Worm (Caenorhabditis elegans) whole organism, young adult: ENCODE results near the gene cpt-2.

Experiments used
- C06A6.2 ChIP-seq: fragments of 200-800 bp; sonication (Bioruptor generic); conservative IDR thresholded peaks from 2 replicates; pipeline ENCODE4 v1.3.6; 2022; ENCODE audit warnings: missing genetic modification characterization, missing compliant biosample characterization
- F10E7.11 ChIP-seq: sonication (generic microtip); optimal IDR thresholded peaks from 2 replicates; lab custom pipeline; 2017; ENCODE audit warnings: mild to moderate bottlenecking, missing genetic modification characterization, moderate library complexity, missing compliant biosample characterization
- F33H1.4 ChIP-seq: fragments of 200-800 bp; sonication (Bioruptor generic); IDR thresholded peaks from 2 replicates; pipeline ENCODE4 v1.3.6; 2022; ENCODE audit warnings: missing genetic modification reagents, missing genetic modification characterization, missing compliant biosample characterization
- Y56A3A.18 ChIP-seq: fragments of 200-800 bp; sonication (Bioruptor generic); IDR thresholded peaks from 2 replicates; pipeline ENCODE4 v1.3.6; 2022; ENCODE audit warnings: missing genetic modification reagents, missing genetic modification characterization, missing compliant biosample characterization
- attf-3 ChIP-seq: fragments of 200-800 bp; sonication (Bioruptor generic); conservative IDR thresholded peaks from 2 replicates; pipeline ENCODE4 v1.3.6; 2022; ENCODE audit warnings: missing genetic modification reagents, missing genetic modification characterization, missing compliant biosample characterization
- attf-6 ChIP-seq: fragments of 200-800 bp; sonication (Bioruptor generic); IDR thresholded peaks from 2 replicates; pipeline ENCODE4 v1.3.6; 2022; ENCODE audit warnings: missing genetic modification reagents, missing genetic modification characterization, missing compliant biosample characterization
- ccch-3 ChIP-seq: fragments of 200-800 bp; sonication (Bioruptor generic); optimal IDR thresholded peaks from 2 replicates; lab custom pipeline; 2018; ENCODE audit warnings: mild to moderate bottlenecking, missing genetic modification characterization, missing compliant biosample characterization
- cebp-1 ChIP-seq, 2 experiments: fragments of 200-800 bp in 1 of 2; sonication (Bioruptor generic) in 1 of 2; sonication (generic microtip) in 1 of 2; IDR thresholded peaks in 1 of 2; optimal IDR thresholded peaks in 1 of 2; 2 replicates each; pipeline versions ENCODE4 v1.3.6 to Lab custom; 2017 to 2022; ENCODE audit warnings: missing compliant biosample characterization in 2 of 2, missing genetic modification characterization in 2 of 2, mild to moderate bottlenecking in 1 of 2, missing genetic modification reagents in 1 of 2, moderate library complexity in 1 of 2
- ceh-91 ChIP-seq: fragments of 200-800 bp; sonication (Bioruptor generic); IDR thresholded peaks from 2 replicates; pipeline ENCODE4 v1.3.6; 2022; ENCODE audit warnings: missing genetic modification reagents, missing genetic modification characterization, missing compliant biosample characterization
- dpff-1 ChIP-seq: sonication (generic microtip); optimal IDR thresholded peaks from 2 replicates; lab custom pipeline; 2017; ENCODE audit warnings: mild to moderate bottlenecking, missing genetic modification characterization, missing compliant biosample characterization
- egl-44 ChIP-seq: fragments of 200-800 bp; sonication (Bioruptor generic); IDR thresholded peaks from 2 replicates; pipeline ENCODE4 v1.3.6; 2022; ENCODE audit warnings: missing genetic modification reagents, missing genetic modification characterization, missing compliant biosample characterization
- fkh-3 ChIP-seq: sonication (generic microtip); optimal IDR thresholded peaks from 2 replicates; lab custom pipeline; 2016; ENCODE audit warnings: mild to moderate bottlenecking, missing genetic modification characterization, missing compliant biosample characterization
- hmg-1.2 ChIP-seq: fragments of 200-800 bp; sonication (Bioruptor generic); IDR thresholded peaks from 2 replicates; pipeline ENCODE4 v1.3.6; 2022; ENCODE audit warnings: missing genetic modification reagents, missing genetic modification characterization, missing compliant biosample characterization
- hmg-20 ChIP-seq: fragments of 200-800 bp; sonication (Bioruptor generic); IDR thresholded peaks from 2 replicates; pipeline ENCODE4 v1.3.6; 2022; ENCODE audit warnings: missing genetic modification reagents, missing genetic modification characterization, missing compliant biosample characterization
- lin-26 ChIP-seq: fragments of 200-800 bp; sonication (Bioruptor generic); IDR thresholded peaks from 2 replicates; pipeline ENCODE4 v1.3.6; 2022; ENCODE audit warnings: missing genetic modification reagents, missing genetic modification characterization, missing compliant biosample characterization
- lin-40 ChIP-seq: sonication (generic microtip); optimal IDR thresholded peaks from 2 replicates; lab custom pipeline; 2016; ENCODE audit warnings: missing genetic modification characterization, mild to moderate bottlenecking, missing compliant biosample characterization, missing genotype, missing genetic modification reagents
- lir-1 ChIP-seq: fragments of 200-800 bp; sonication (Bioruptor generic); conservative IDR thresholded peaks from 2 replicates; pipeline ENCODE4 v1.3.6; 2022; ENCODE audit warnings: missing genetic modification reagents, missing genetic modification characterization, missing compliant biosample characterization
- mcd-1 ChIP-seq: fragments of 200-800 bp; sonication (Bioruptor generic); IDR thresholded peaks from 2 replicates; pipeline ENCODE4 v1.3.6; 2022; ENCODE audit warnings: missing genetic modification reagents, missing genetic modification characterization, missing compliant biosample characterization
- mxl-1 ChIP-seq: sonication (generic microtip); optimal IDR thresholded peaks from 2 replicates; lab custom pipeline; 2016; ENCODE audit warnings: missing genetic modification characterization, missing compliant biosample characterization
- nfyb-1 ChIP-seq: fragments of 200-800 bp; sonication (Bioruptor generic); IDR thresholded peaks from 2 replicates; pipeline ENCODE4 v1.3.6; 2022; ENCODE audit warnings: missing genetic modification reagents, missing genetic modification characterization, missing compliant biosample characterization
- nhr-27 ChIP-seq: fragments of 200-800 bp; sonication (Bioruptor generic); optimal IDR thresholded peaks from 2 replicates; lab custom pipeline; 2018; ENCODE audit warnings: mild to moderate bottlenecking, missing genetic modification characterization, moderate library complexity, missing compliant biosample characterization
- nhr-80 ChIP-seq: sonication (generic microtip); optimal IDR thresholded peaks from 2 replicates; lab custom pipeline; 2016; ENCODE audit warnings: missing genetic modification characterization, missing compliant biosample characterization
- pbrm-1 ChIP-seq: fragments of 200-800 bp; sonication (Bioruptor generic); IDR thresholded peaks from 2 replicates; pipeline ENCODE4 v1.3.6; 2022; ENCODE audit warnings: missing genetic modification reagents, missing genetic modification characterization, missing compliant biosample characterization
- rcor-1 ChIP-seq: fragments of 200-800 bp; sonication (Bioruptor generic); IDR thresholded peaks from 2 replicates; pipeline ENCODE4 v1.3.6; 2022; ENCODE audit warnings: missing genetic modification reagents, missing genetic modification characterization, missing compliant biosample characterization
- sptf-2 ChIP-seq: fragments of 200-800 bp; sonication (Bioruptor generic); optimal IDR thresholded peaks from 2 replicates; lab custom pipeline; 2018; ENCODE audit warnings: mild to moderate bottlenecking, missing genetic modification characterization, missing compliant biosample characterization
- unc-62 ChIP-seq: fragments of 150-350 bp; optimal IDR thresholded peaks from 2 replicates; lab custom pipeline; 2014; ENCODE audit warnings: missing biosample characterization, missing genetic modification reagents, missing genetic modification characterization
- xnd-1 ChIP-seq: sonication (generic microtip); optimal IDR thresholded peaks from 2 replicates; lab custom pipeline; 2016; ENCODE audit warnings: missing genotype, missing genetic modification reagents, missing genetic modification characterization, missing compliant biosample characterization
- zim-3 ChIP-seq: sonication (generic microtip); optimal IDR thresholded peaks from 2 replicates; lab custom pipeline; 2017; ENCODE audit warnings: mild to moderate bottlenecking, missing genetic modification characterization, moderate library complexity, missing compliant biosample characterization

The cpt-2 gene

ce11 chrIV:11202389-11202788 lies 22.9 kb downstream of the cpt-2 start, which contains the start of gene R07H5.11:
R07H5.11 (plus strand) TSS chrIV:11202768.
- peak; percentile 78 for TF ChIP-seq cebp-1 (GFP tag; IDR thresholded peaks at IDR 0.05; lab: Robert Waterston, UW)
- TF ChIP-seq cebp-1 (tag; optimal IDR thresholded peaks at IDR 0.05; lab: Kevin White, UChicago): peak; percentile 70
- TF ChIP-seq mcd-1: peak; percentile 60

ce11 chrIV:11207186-11207585 lies 27.7 kb downstream of the cpt-2 start, which contains the start of gene R07H5.9:
R07H5.9 (plus strand) TSS chrIV:11207486.
- TF ChIP-seq hmg-1.2 (GFP tag; lab: Robert Waterston, UW) (no peak), lir-1 (GFP tag; lab: Robert Waterston, UW) (no peak), xnd-1 (tag; lab: Kevin White, UChicago) (no peak), ceh-91 (GFP tag; lab: Robert Waterston, UW) (no peak)

ce11 chrIV:11210781-11211256 lies 31.4 kb downstream of the cpt-2 start, which contains the start of gene adk-1:
adk-1 (minus strand) TSS chrIV:11210831.
- TF ChIP-seq unc-62: no peak
- TF ChIP-seq rcor-1 (GFP tag; lab: Robert Waterston, UW): no peak
- TF ChIP-seq attf-3 (GFP tag; lab: Robert Waterston, UW): peak; percentile 83
- no peak for TF ChIP-seq dpff-1 (tag; lab: Kevin White, UChicago)
- TF ChIP-seq, all 124 proteins: peak for 1

- no peak for TF ChIP-seq fkh-3
- peak; percentile 70 for TF ChIP-seq nhr-80 (tag; lab: Kevin White, UChicago)
Observed at ce11 chrIV:11211547-11211946, 32.1 kb downstream of the cpt-2 start.

- TF ChIP-seq ceh-91 (GFP tag; lab: Robert Waterston, UW) (no peak), Y56A3A.18 (GFP tag; lab: Robert Waterston, UW) (no peak), lin-40 (tag; lab: Kevin White, UChicago) (no peak), mxl-1 (no peak), hmg-20 (GFP tag; lab: Robert Waterston, UW) (no peak), lin-26 (no peak), dpff-1 (tag; lab: Kevin White, UChicago) (no peak)
Observed at ce11 chrIV:11212978-11213377, 33.5 kb downstream of the cpt-2 start.

ce11 chrIV:11218037-11218436 lies 38.6 kb downstream of the cpt-2 start, which contains the start of gene zip-6:
zip-6 (minus strand) TSS chrIV:11218137.
- TF ChIP-seq nhr-27 (tag; lab: Kevin White, UChicago) (no peak), nhr-80 (tag; lab: Kevin White, UChicago) (no peak), attf-6 (GFP tag; lab: Robert Waterston, UW) (no peak), F33H1.4 (GFP tag; lab: Robert Waterston, UW) (no peak), nfyb-1 (GFP tag; lab: Robert Waterston, UW) (no peak), sptf-2 (GFP tag; lab: Kevin White, UChicago) (no peak), F10E7.11 (tag; lab: Kevin White, UChicago) (no peak), egl-44 (GFP tag; lab: Robert Waterston, UW) (no peak), hmg-1.2 (GFP tag; lab: Robert Waterston, UW) (no peak)

- TF ChIP-seq C06A6.2 (GFP tag; lab: Robert Waterston, UW) (no peak), fkh-3 (no peak), ccch-3 (GFP tag; lab: Kevin White, UChicago) (no peak), attf-6 (GFP tag; lab: Robert Waterston, UW) (no peak), zim-3 (tag; lab: Kevin White, UChicago) (no peak), pbrm-1 (GFP tag; lab: Robert Waterston, UW) (no peak), lin-26 (no peak)
Observed at ce11 chrIV:11223878-11224277, 44.4 kb downstream of the cpt-2 start, which contains the start of gene C29F4.3. C29F4.3 (minus strand) TSS chrIV:11223978.
